Fruit fly (Drosophila melanogaster): ENCODE results near the gene CG17233.

The CG17233 gene

dm6 chr3L:20201538-20201937 is 40.2 kb downstream of the CG17233 start, which contains the start of gene obst-F:
TSS of gene obst-F (minus strand) at chr3L:20201638.
- TF ChIP-seq CG13204 (GFP tag; optimal IDR thresholded peaks at IDR 0.05) (no peak), Snoo (tag; optimal IDR thresholded peaks at IDR 0.05) (no peak), Ets98B (GFP tag; IDR thresholded peaks at IDR 0.05) (no peak), Pif1A (GFP tag; optimal IDR thresholded peaks at IDR 0.05) (no peak), CG14655 (GFP tag; optimal IDR thresholded peaks at IDR 0.05) (no peak), CG12605 (GFP tag; IDR thresholded peaks at IDR 0.05) (no peak), gl (tag; optimal IDR thresholded peaks at IDR 0.05) (no peak), Pif1B (GFP tag; optimal IDR thresholded peaks at IDR 0.05) (no peak), fd96Ca (GFP tag; IDR thresholded peaks at IDR 0.05) (no peak), D1 (tag; optimal IDR thresholded peaks at IDR 0.05) (no peak), CG17806 (tag; optimal IDR thresholded peaks at IDR 0.05) (no peak), EcR (GFP tag; optimal IDR thresholded peaks at IDR 0.05) (no peak)

- no peak for TF ChIP-seq CG4496 (GFP tag; IDR thresholded peaks at IDR 0.05)
- no peak for TF ChIP-seq CG34367 (tag; optimal IDR thresholded peaks at IDR 0.05)
- no peak for TF ChIP-seq CG13204 (GFP tag; optimal IDR thresholded peaks at IDR 0.05)
- TF ChIP-seq CG14655 (GFP tag; optimal IDR thresholded peaks at IDR 0.05): no peak
Observed at dm6 chr3L:20199569-20200247, 42.0 kb downstream of the CG17233 start, which contains the start of gene CG42833. TSS of gene CG42833 (plus strand) at chr3L:20200093.

dm6 chr3L:20198138-20198559 is 43.6 kb downstream of the CG17233 start, which contains the start of gene CG42674:
TSS of gene CG42674 (minus strand) at chr3L:20198317.
- TF ChIP-seq CG10348 (GFP tag; IDR thresholded peaks at IDR 0.05) (no peak), CG4496 (GFP tag; IDR thresholded peaks at IDR 0.05) (peak; percentile 54; the same call in 1 of the 3 replicates), Pif1B (GFP tag; optimal IDR thresholded peaks at IDR 0.05) (peak; percentile 30), CG17806 (tag; optimal IDR thresholded peaks at IDR 0.05) (no peak), D1 (tag; optimal IDR thresholded peaks at IDR 0.05) (no peak)

- TF ChIP-seq Ets98B (GFP tag; IDR thresholded peaks at IDR 0.05) (no peak), fd96Ca (GFP tag; IDR thresholded peaks at IDR 0.05) (0 out of 3 replicates have a peak, but pooled peaks have one; percentile 12)
Observed at dm6 chr3L:20197698-20198097, 44.0 kb downstream of the CG17233 start.

dm6 chr3L:20197213-20197612 is 44.5 kb downstream of the CG17233 start:
- TF ChIP-seq EcR (GFP tag; optimal IDR thresholded peaks at IDR 0.05) (no peak), CG15710 (tag; optimal IDR thresholded peaks at IDR 0.05) (no peak), CG14655 (GFP tag; optimal IDR thresholded peaks at IDR 0.05) (no peak), CG34367 (tag; optimal IDR thresholded peaks at IDR 0.05) (no peak), CG8301 (tag; optimal IDR thresholded peaks at IDR 0.05) (no peak), fd96Ca (GFP tag; IDR thresholded peaks at IDR 0.05) (no peak), CG32121 (GFP tag; IDR thresholded peaks at IDR 0.05) (no peak), D1 (tag; optimal IDR thresholded peaks at IDR 0.05) (no peak), CG9948 (tag; optimal IDR thresholded peaks at IDR 0.05) (no peak), CG8159 (tag; optimal IDR thresholded peaks at IDR 0.05) (no peak), Ets98B (GFP tag; IDR thresholded peaks at IDR 0.05) (no peak), CG13204 (GFP tag; optimal IDR thresholded peaks at IDR 0.05) (no peak), Pif1B (GFP tag; optimal IDR thresholded peaks at IDR 0.05) (no peak)

- TF ChIP-seq CG8301 (tag; optimal IDR thresholded peaks at IDR 0.05) (no peak), CG34367 (tag; optimal IDR thresholded peaks at IDR 0.05) (no peak), CG8159 (tag; optimal IDR thresholded peaks at IDR 0.05) (no peak), Pif1B (GFP tag; optimal IDR thresholded peaks at IDR 0.05) (no peak), gl (tag; optimal IDR thresholded peaks at IDR 0.05) (no peak), CG13204 (GFP tag; optimal IDR thresholded peaks at IDR 0.05) (no peak), Pif1A (GFP tag; optimal IDR thresholded peaks at IDR 0.05) (no peak), CG4496 (GFP tag; IDR thresholded peaks at IDR 0.05) (no peak), CG32121 (GFP tag; IDR thresholded peaks at IDR 0.05) (no peak), CG9948 (tag; optimal IDR thresholded peaks at IDR 0.05) (no peak), CG10348 (GFP tag; IDR thresholded peaks at IDR 0.05) (no peak), D1 (tag; optimal IDR thresholded peaks at IDR 0.05) (no peak), CG15710 (tag; optimal IDR thresholded peaks at IDR 0.05) (no peak), CG14655 (GFP tag; optimal IDR thresholded peaks at IDR 0.05) (no peak), CG12605 (GFP tag; IDR thresholded peaks at IDR 0.05) (no peak), CG17806 (tag; optimal IDR thresholded peaks at IDR 0.05) (no peak), rn (GFP tag; IDR thresholded peaks at IDR 0.05) (no peak), Snoo (tag; optimal IDR thresholded peaks at IDR 0.05) (no peak), EcR (GFP tag; optimal IDR thresholded peaks at IDR 0.05) (no peak)
Observed at dm6 chr3L:20196321-20196720, 45.4 kb downstream of the CG17233 start.

dm6 chr3L:20195875-20196274 is 45.8 kb downstream of the CG17233 start:
- peak; percentile 83 for TF ChIP-seq CG9948 (tag; optimal IDR thresholded peaks at IDR 0.05)
- TF ChIP-seq CG15710 (tag; optimal IDR thresholded peaks at IDR 0.05): peak; percentile 88
- peak; percentile 88 for TF ChIP-seq Ets98B (GFP tag; IDR thresholded peaks at IDR 0.05)
- TF ChIP-seq CG12605 (GFP tag; IDR thresholded peaks at IDR 0.05): peak; percentile 78
- TF ChIP-seq gl (tag; optimal IDR thresholded peaks at IDR 0.05): peak; percentile 67
- peak; percentile 86 for TF ChIP-seq Pif1B (GFP tag; optimal IDR thresholded peaks at IDR 0.05)
- peak; percentile 85 for TF ChIP-seq CG34367 (tag; optimal IDR thresholded peaks at IDR 0.05)
- peak; percentile 65; the same call in 1 of the 2 replicates for TF ChIP-seq rn (GFP tag; IDR thresholded peaks at IDR 0.05)
- TF ChIP-seq CG4496 (GFP tag; IDR thresholded peaks at IDR 0.05): peak; percentile 90
- peak; percentile 81 for TF ChIP-seq CG32121 (GFP tag; IDR thresholded peaks at IDR 0.05)
- TF ChIP-seq CG17806 (tag; optimal IDR thresholded peaks at IDR 0.05): peak; percentile 86
- TF ChIP-seq fd96Ca (GFP tag; IDR thresholded peaks at IDR 0.05): peak; percentile 94
- TF ChIP-seq CG8159 (tag; optimal IDR thresholded peaks at IDR 0.05): peak; percentile 85
- TF ChIP-seq CG13204 (GFP tag; optimal IDR thresholded peaks at IDR 0.05): peak; percentile 48
- peak; percentile 54 for TF ChIP-seq EcR (GFP tag; optimal IDR thresholded peaks at IDR 0.05)
- peak; percentile 90 for TF ChIP-seq Pif1A (GFP tag; optimal IDR thresholded peaks at IDR 0.05)
- TF ChIP-seq CG8301 (tag; optimal IDR thresholded peaks at IDR 0.05): peak; percentile 91
- peak; percentile 92 for TF ChIP-seq CG14655 (GFP tag; optimal IDR thresholded peaks at IDR 0.05)
- peak; percentile 50; the same call in 1 of the 2 replicates for TF ChIP-seq CG10348 (GFP tag; IDR thresholded peaks at IDR 0.05)
- peak; percentile 2 for TF ChIP-seq Snoo (tag; optimal IDR thresholded peaks at IDR 0.05)
- peak; percentile 73 for TF ChIP-seq D1 (tag; optimal IDR thresholded peaks at IDR 0.05)
